Fruit fly (Drosophila melanogaster) whole organism, pupa: ENCODE results near the gene CG5623.

Source experiments
- CG10348 ChIP-seq: fragments of 200-800 bp; sonication (Bioruptor generic); IDR thresholded peaks from 2 replicates; pipeline ENCODE4 v1.3.6; 2022; ENCODE audit warnings: missing biosample characterization, missing genetic modification characterization
- CG12605 ChIP-seq: fragments of 200-800 bp; sonication (Bioruptor generic); IDR thresholded peaks from 2 replicates; pipeline ENCODE4 v1.3.6; 2022; ENCODE audit warnings: missing biosample characterization, missing genetic modification characterization
- CG13204 ChIP-seq: fragments of 200-800 bp; sonication (Bioruptor generic); optimal IDR thresholded peaks from 2 replicates; lab custom pipeline; 2018; ENCODE audit warnings: missing biosample characterization, mild to moderate bottlenecking, missing genetic modification characterization, moderate library complexity
- CG14655 ChIP-seq: fragments of 200-800 bp; sonication (Bioruptor generic); optimal IDR thresholded peaks from 3 replicates; lab custom pipeline; 2017; ENCODE audit warnings: mild to moderate bottlenecking, missing biosample characterization, missing genetic modification reagents, missing genetic modification characterization
- CG15710 ChIP-seq: fragments of 200-800 bp; sonication (Bioruptor generic); optimal IDR thresholded peaks from 2 replicates; lab custom pipeline; 2018; ENCODE audit warnings: missing biosample characterization, mild to moderate bottlenecking, missing genetic modification characterization, moderate library complexity
- CG17806 ChIP-seq: fragments of 200-800 bp; sonication (Bioruptor generic); optimal IDR thresholded peaks from 2 replicates; lab custom pipeline; 2018; ENCODE audit warnings: missing biosample characterization, mild to moderate bottlenecking, missing genetic modification characterization, moderate library complexity
- CG32121 ChIP-seq: fragments of 200-800 bp; sonication (Bioruptor generic); IDR thresholded peaks from 2 replicates; pipeline ENCODE4 v1.3.6; 2022; ENCODE audit warnings: missing biosample characterization, missing genetic modification characterization
- CG34367 ChIP-seq: fragments of 200-800 bp; sonication (Bioruptor generic); optimal IDR thresholded peaks from 2 replicates; lab custom pipeline; 2018; ENCODE audit warnings: missing biosample characterization, mild to moderate bottlenecking, missing genetic modification characterization
- CG4496 ChIP-seq: fragments of 200-800 bp; sonication (Bioruptor generic); IDR thresholded peaks from 3 replicates; pipeline ENCODE4 v1.3.6; 2022; ENCODE audit warnings: missing biosample characterization, missing genetic modification characterization
- CG8159 ChIP-seq: fragments of 200-800 bp; sonication (Bioruptor generic); optimal IDR thresholded peaks from 3 replicates; lab custom pipeline; 2018; ENCODE audit warnings: missing biosample characterization, mild to moderate bottlenecking, missing genetic modification characterization, moderate library complexity
- CG8301 ChIP-seq: fragments of 200-800 bp; sonication (Bioruptor generic); optimal IDR thresholded peaks from 2 replicates; lab custom pipeline; 2018; ENCODE audit warnings: missing biosample characterization, mild to moderate bottlenecking, missing genetic modification characterization
- CG9948 ChIP-seq: fragments of 200-800 bp; sonication (Bioruptor generic); optimal IDR thresholded peaks from 2 replicates; lab custom pipeline; 2018; ENCODE audit warnings: missing biosample characterization, mild to moderate bottlenecking, missing genetic modification characterization, moderate library complexity
- D1 ChIP-seq: fragments of 200-800 bp; sonication (Bioruptor generic); optimal IDR thresholded peaks from 2 replicates; lab custom pipeline; 2018; ENCODE audit warnings: missing biosample characterization, mild to moderate bottlenecking, missing genetic modification characterization, moderate library complexity
- EcR ChIP-seq: fragments of 200-800 bp; sonication (Bioruptor generic); optimal IDR thresholded peaks from 3 replicates; lab custom pipeline; 2019; ENCODE audit warnings: missing biosample characterization, missing genetic modification characterization, mild to moderate bottlenecking, moderate library complexity, missing genetic modification reagents
- Ets98B ChIP-seq: fragments of 200-800 bp; sonication (Bioruptor generic); IDR thresholded peaks from 2 replicates; pipeline ENCODE4 v1.3.6; 2022; ENCODE audit warnings: missing biosample characterization, missing genetic modification characterization
- Pif1A ChIP-seq: fragments of 200-800 bp; sonication (Bioruptor generic); optimal IDR thresholded peaks from 3 replicates; lab custom pipeline; 2016; ENCODE audit warnings: missing biosample characterization, missing genetic modification characterization
- Pif1B ChIP-seq: fragments of 200-800 bp; sonication (Bioruptor generic); optimal IDR thresholded peaks from 3 replicates; lab custom pipeline; 2016; ENCODE audit warnings: missing biosample characterization, missing genetic modification characterization
- Snoo ChIP-seq: fragments of 200-800 bp; sonication (Bioruptor generic); optimal IDR thresholded peaks from 3 replicates; lab custom pipeline; 2017; ENCODE audit warnings: missing biosample characterization, mild to moderate bottlenecking, missing genetic modification characterization, inconsistent platforms
- fd96Ca ChIP-seq: fragments of 200-800 bp; sonication (Bioruptor generic); IDR thresholded peaks from 3 replicates; pipeline ENCODE4 v1.3.6; 2022; ENCODE audit warnings: missing biosample characterization, missing genetic modification characterization
- gl ChIP-seq: fragments of 200-800 bp; sonication (Bioruptor generic); optimal IDR thresholded peaks from 2 replicates; lab custom pipeline; 2018; ENCODE audit warnings: missing biosample characterization, mild to moderate bottlenecking, missing genetic modification characterization
- rn ChIP-seq: fragments of 200-800 bp; sonication (Bioruptor generic); IDR thresholded peaks from 2 replicates; pipeline ENCODE4 v1.3.6; 2022; ENCODE audit warnings: missing biosample characterization, missing genetic modification characterization

Gene CG5623

dm6 chr3R:15767338-15767737 lies at the start of gene CG5623:
Gene CG5623 (minus strand): TSS chr3R:15767438.
- no peak for TF ChIP-seq CG13204
- TF ChIP-seq CG15710 (tag; lab: Kevin White, UChicago) = no peak
- no peak for TF ChIP-seq Snoo (tag; lab: Kevin White, UChicago)
- TF ChIP-seq CG10348 (GFP tag; lab: Robert Waterston, UW) = no peak
- no peak for TF ChIP-seq CG4496 (GFP tag; lab: Robert Waterston, UW)
- no peak for TF ChIP-seq gl

dm6 chr3R:15816276-15816675 lies 49.0 kb upstream of the CG5623 start:
- TF ChIP-seq CG4496 (GFP tag; lab: Robert Waterston, UW) (peak; percentile 72; the same call in 2 of the 3 replicates), CG9948 (tag; lab: Kevin White, UChicago) (peak; percentile 19), fd96Ca (peak; percentile 54; the same call in 1 of the 3 replicates), CG32121 (GFP tag; lab: Robert Waterston, UW) (peak; percentile 38; the same call in 1 of the 2 replicates), Snoo (tag; lab: Kevin White, UChicago) (no peak), Pif1B (GFP tag; lab: Kevin White, UChicago) (peak; percentile 5), EcR (GFP tag; lab: Kevin White, UChicago) (no peak), CG15710 (tag; lab: Kevin White, UChicago) (no peak), CG17806 (peak; percentile 23), Pif1A (GFP tag; lab: Kevin White, UChicago) (peak; percentile 42), CG13204 (no peak), CG8301 (tag; lab: Kevin White, UChicago) (no peak), Ets98B (GFP tag; lab: Robert Waterston, UW) (peak; percentile 64), rn (GFP tag; lab: Robert Waterston, UW) (no peak), CG10348 (GFP tag; lab: Robert Waterston, UW) (no peak), CG12605 (GFP tag; lab: Robert Waterston, UW) (no peak), CG8159 (no peak), gl (no peak), CG34367 (tag; lab: Kevin White, UChicago) (no peak), D1 (tag; lab: Kevin White, UChicago) (no peak)

dm6 chr3R:15814150-15814549 lies 46.9 kb upstream of the CG5623 start:
- no peak for TF ChIP-seq CG8159

dm6 chr3R:15810369-15810768 lies 43.1 kb upstream of the CG5623 start:
- TF ChIP-seq CG15710 (tag; lab: Kevin White, UChicago) (no peak), CG8301 (tag; lab: Kevin White, UChicago) (no peak), CG32121 (GFP tag; lab: Robert Waterston, UW) (no peak), CG13204 (peak; percentile 33), CG14655 (GFP tag; lab: Kevin White, UChicago) (no peak)

dm6 chr3R:15807877-15808381 lies 40.7 kb upstream of the CG5623 start:
- TF ChIP-seq EcR (GFP tag; lab: Kevin White, UChicago) = peak; percentile 64
- TF ChIP-seq CG10348 (GFP tag; lab: Robert Waterston, UW) = no peak
- no peak for TF ChIP-seq Pif1B (GFP tag; lab: Kevin White, UChicago)
- TF ChIP-seq CG13204 = no peak
- TF ChIP-seq CG8159 = no peak
- peak; percentile 30 for TF ChIP-seq gl

- TF ChIP-seq Snoo (tag; lab: Kevin White, UChicago) (peak; percentile 15), Pif1B (GFP tag; lab: Kevin White, UChicago) (no peak), CG8301 (tag; lab: Kevin White, UChicago) (no peak), CG4496 (GFP tag; lab: Robert Waterston, UW) (no peak)
These were observed 40.1 kb upstream of the CG5623 start for dm6 chr3R:15807306-15807705.

- peak; percentile 0 for TF ChIP-seq Snoo (tag; lab: Kevin White, UChicago)
- TF ChIP-seq fd96Ca = no peak
- TF ChIP-seq CG4496 (GFP tag; lab: Robert Waterston, UW) = no peak
- TF ChIP-seq CG34367 (tag; lab: Kevin White, UChicago) = no peak
- no peak for TF ChIP-seq CG12605 (GFP tag; lab: Robert Waterston, UW)
- TF ChIP-seq CG9948 (tag; lab: Kevin White, UChicago) = no peak
- peak; percentile 10 for TF ChIP-seq CG8159
- no peak for TF ChIP-seq CG17806
- TF ChIP-seq Ets98B (GFP tag; lab: Robert Waterston, UW) = no peak
- TF ChIP-seq gl = no peak
- no peak for TF ChIP-seq CG15710 (tag; lab: Kevin White, UChicago)
- no peak for TF ChIP-seq CG13204
- TF ChIP-seq Pif1A (GFP tag; lab: Kevin White, UChicago) = no peak
- no peak for TF ChIP-seq Pif1B (GFP tag; lab: Kevin White, UChicago)
- TF ChIP-seq EcR (GFP tag; lab: Kevin White, UChicago) = no peak
- TF ChIP-seq CG10348 (GFP tag; lab: Robert Waterston, UW) = no peak
- peak; percentile 52 for TF ChIP-seq CG8301 (tag; lab: Kevin White, UChicago)
These were observed 39.1 kb upstream of the CG5623 start for dm6 chr3R:15806341-15806740.
